Fruit fly (Drosophila melanogaster) whole organism, embryonic: Measurements from ENCODE around the gene Mms19.

Experiments
- Adf1 ChIP-seq: fragments of 200-800 bp; sonication (Bioruptor generic); IDR thresholded peaks from 2 replicates; pipeline ENCODE4 v1.3.6; 2022; ENCODE audit warnings: missing biosample characterization, missing genetic modification characterization
- Antp ChIP-seq: fragments of 200-800 bp; sonication (Bioruptor generic); optimal IDR thresholded peaks from 3 replicates; lab custom pipeline; 2016; ENCODE audit warnings: missing biosample characterization, missing genetic modification characterization
- Atf6 ChIP-seq: fragments of 200-800 bp; sonication (Bioruptor generic); IDR thresholded peaks from 2 replicates; pipeline ENCODE4 v1.3.6; 2022; ENCODE audit warnings: missing biosample characterization, missing genetic modification characterization
- Bdp1 ChIP-seq: fragments of 200-800 bp; sonication (Bioruptor generic); optimal IDR thresholded peaks from 3 replicates; lab custom pipeline; 2016; ENCODE audit warnings: missing biosample characterization, missing genetic modification characterization
- CG11247 ChIP-seq: fragments of 200-800 bp; sonication (Bioruptor generic); IDR thresholded peaks from 2 replicates; pipeline ENCODE4 v1.3.6; 2022; ENCODE audit warnings: missing biosample characterization, missing genetic modification characterization
- CG2120 ChIP-seq: fragments of 200-800 bp; sonication (Bioruptor generic); optimal IDR thresholded peaks from 3 replicates; lab custom pipeline; 2016; ENCODE audit warnings: missing biosample characterization, missing genetic modification characterization
- CG3065 ChIP-seq: fragments of 200-800 bp; sonication (Bioruptor generic); optimal IDR thresholded peaks from 2 replicates; lab custom pipeline; 2016; ENCODE audit warnings: missing biosample characterization, missing genetic modification characterization
- CG32767 ChIP-seq: fragments of 200-800 bp; sonication (Bioruptor generic); IDR thresholded peaks from 2 replicates; pipeline ENCODE4 v1.3.6; 2022; ENCODE audit warnings: missing biosample characterization, missing genetic modification characterization
- CG34422 ChIP-seq: fragments of 200-800 bp; sonication (Bioruptor generic); IDR thresholded peaks from 3 replicates; pipeline ENCODE4 v1.3.6; 2022; ENCODE audit warnings: missing biosample characterization, missing genetic modification characterization
- CG6175 ChIP-seq: fragments of 200-800 bp; sonication (Bioruptor generic); IDR thresholded peaks from 3 replicates; pipeline ENCODE4 v1.3.6; 2022; ENCODE audit warnings: missing biosample characterization, missing genetic modification characterization
- Camta ChIP-seq: fragments of 200-800 bp; sonication (Bioruptor generic); optimal IDR thresholded peaks from 2 replicates; lab custom pipeline; 2016; ENCODE audit warnings: missing biosample characterization, missing genetic modification characterization
- Dek ChIP-seq: fragments of 200-800 bp; sonication (Bioruptor generic); optimal IDR thresholded peaks from 3 replicates; lab custom pipeline; 2019; ENCODE audit warnings: missing biosample characterization, mild to moderate bottlenecking, missing genetic modification characterization, moderate library complexity
- Dref ChIP-seq: fragments of 200-800 bp; sonication (Bioruptor generic); IDR thresholded peaks from 2 replicates; pipeline ENCODE4 v1.3.6; 2022; ENCODE audit warnings: missing biosample characterization, missing genetic modification characterization
- ERR ChIP-seq: fragments of 200-800 bp; sonication (Bioruptor generic); optimal IDR thresholded peaks from 2 replicates; lab custom pipeline; 2016; ENCODE audit warnings: missing biosample characterization, missing genetic modification characterization
- Gsc ChIP-seq: fragments of 200-800 bp; sonication (Bioruptor generic); IDR thresholded peaks from 2 replicates; pipeline ENCODE4 v1.3.6; 2022; ENCODE audit warnings: missing biosample characterization, missing genetic modification characterization
- Gug ChIP-seq: fragments of 200-800 bp; sonication (Bioruptor generic); IDR thresholded peaks from 4 replicates; pipeline ENCODE4 v1.3.6; 2022; ENCODE audit warnings: missing biosample characterization, missing genetic modification characterization
- H2.0 ChIP-seq: fragments of 200-800 bp; sonication (Bioruptor generic); IDR thresholded peaks from 2 replicates; pipeline ENCODE4 v1.3.6; 2022; ENCODE audit warnings: missing biosample characterization, missing genetic modification characterization
- HLH54F ChIP-seq: fragments of 200-800 bp; sonication (Bioruptor generic); optimal IDR thresholded peaks from 3 replicates; lab custom pipeline; 2016; ENCODE audit warnings: missing biosample characterization, missing genetic modification characterization
- Lpt ChIP-seq: fragments of >200 bp; optimal IDR thresholded peaks from 2 replicates; lab custom pipeline; 2018; ENCODE audit warnings: missing biosample characterization, missing genetic modification characterization
- Mes4 ChIP-seq: fragments of 200-800 bp; sonication (Bioruptor generic); optimal IDR thresholded peaks from 2 replicates; lab custom pipeline; 2016; ENCODE audit warnings: missing biosample characterization, missing genetic modification characterization
- Myb ChIP-seq: fragments of 200-800 bp; sonication (Bioruptor generic); optimal IDR thresholded peaks from 2 replicates; lab custom pipeline; 2016; ENCODE audit warnings: missing biosample characterization, missing genetic modification characterization
- NFAT ChIP-seq: fragments of 200-800 bp; sonication (Bioruptor generic); IDR thresholded peaks from 2 replicates; pipeline ENCODE4 v1.3.6; 2022; ENCODE audit warnings: missing biosample characterization, missing genetic modification characterization
- Opbp ChIP-seq: fragments of 200-800 bp; sonication (Bioruptor generic); IDR thresholded peaks from 3 replicates; pipeline ENCODE4 v1.3.6; 2022; ENCODE audit warnings: missing biosample characterization, missing genetic modification characterization; ENCODE audit not compliant: partially characterized antibody
- Ravus ChIP-seq: fragments of 200-800 bp; sonication (Bioruptor generic); IDR thresholded peaks from 2 replicates; pipeline ENCODE4 v1.3.6; 2022; ENCODE audit warnings: missing biosample characterization, missing genetic modification characterization
- Sin3A ChIP-seq: fragments of >200 bp; optimal IDR thresholded peaks from 2 replicates; lab custom pipeline; 2018
- Taf1 ChIP-seq: fragments of 200-800 bp; sonication (Bioruptor generic); IDR thresholded peaks from 2 replicates; pipeline ENCODE4 v1.3.6; 2022; ENCODE audit warnings: missing biosample characterization, missing genetic modification characterization
- Trl ChIP-seq, 3 experiments: fragments of >200 bp in 2 of 3; fragments of 200-800 bp in 1 of 3; sonication (Bioruptor generic) in 1 of 3; optimal IDR thresholded peaks; 2 replicates in 1 of 3; 3 replicates in 2 of 3; lab custom pipeline; 2016 to 2017; ENCODE audit warnings: missing biosample characterization in 1 of 3, missing genetic modification characterization in 1 of 3
- chm ChIP-seq: fragments of 200-800 bp; sonication (Bioruptor generic); IDR thresholded peaks from 2 replicates; pipeline ENCODE4 v1.3.6; 2022; ENCODE audit warnings: missing biosample characterization, missing genetic modification characterization
- ci ChIP-seq: fragments of 200-800 bp; sonication (Bioruptor generic); IDR thresholded peaks from 3 replicates; pipeline ENCODE4 v1.3.6; 2022; ENCODE audit warnings: missing biosample characterization, missing genetic modification characterization
- crol ChIP-seq: fragments of 200-800 bp; sonication (Bioruptor generic); IDR thresholded peaks from 2 replicates; pipeline ENCODE4 v1.3.6; 2022; ENCODE audit warnings: missing biosample characterization, missing genetic modification characterization
- crp ChIP-seq, 2 experiments: fragments of 200-800 bp; sonication (Bioruptor generic); optimal IDR thresholded peaks; 2 replicates in 1 of 2; 3 replicates in 1 of 2; lab custom pipeline; 2017; ENCODE audit warnings: missing biosample characterization in 2 of 2, missing genetic modification characterization in 2 of 2, mild to moderate bottlenecking in 1 of 2, moderate library complexity in 1 of 2
- dpn ChIP-seq, 2 experiments: fragments of 200-800 bp; sonication (Bioruptor generic); optimal IDR thresholded peaks; 3 replicates each; lab custom pipeline; 2016; ENCODE audit warnings: missing biosample characterization in 2 of 2, missing genetic modification characterization in 2 of 2
- ftz-f1 ChIP-seq: fragments of 200-800 bp; sonication (Bioruptor generic); optimal IDR thresholded peaks from 2 replicates; lab custom pipeline; 2016; ENCODE audit warnings: missing biosample characterization, missing genetic modification characterization
- gcm2 ChIP-seq: fragments of 200-800 bp; sonication (Bioruptor generic); optimal IDR thresholded peaks from 2 replicates; lab custom pipeline; 2016; ENCODE audit warnings: missing biosample characterization, missing genetic modification characterization
- her ChIP-seq: fragments of 200-800 bp; sonication (Bioruptor generic); optimal IDR thresholded peaks from 2 replicates; lab custom pipeline; 2016; ENCODE audit warnings: missing biosample characterization, missing genetic modification characterization
- jigr1 ChIP-seq: fragments of 200-800 bp; sonication (Bioruptor generic); IDR thresholded peaks from 3 replicates; pipeline ENCODE4 v1.3.6; 2022; ENCODE audit warnings: missing biosample characterization, missing genetic modification characterization
- odd ChIP-seq: fragments of 200-800 bp; sonication (Bioruptor generic); optimal IDR thresholded peaks from 2 replicates; lab custom pipeline; 2017; ENCODE audit warnings: missing biosample characterization, mild to moderate bottlenecking, missing genetic modification characterization
- pfk ChIP-seq: fragments of 200-800 bp; sonication (Bioruptor generic); optimal IDR thresholded peaks from 2 replicates; lab custom pipeline; 2018; ENCODE audit warnings: missing biosample characterization, mild to moderate bottlenecking, missing genetic modification characterization, moderate library complexity
- ranshi ChIP-seq: fragments of 200-800 bp; sonication (Bioruptor generic); IDR thresholded peaks from 2 replicates; pipeline ENCODE4 v1.3.6; 2022; ENCODE audit warnings: missing biosample characterization, missing genetic modification characterization
- rib ChIP-seq: fragments of 200-800 bp; sonication (Bioruptor generic); IDR thresholded peaks from 2 replicates; pipeline ENCODE4 v1.3.6; 2022; ENCODE audit warnings: missing biosample characterization, missing genetic modification characterization
- row ChIP-seq: fragments of 200-800 bp; sonication (Bioruptor generic); IDR thresholded peaks from 3 replicates; pipeline ENCODE4 v1.3.6; 2022; ENCODE audit warnings: missing biosample characterization, missing genetic modification characterization
- sisA ChIP-seq: fragments of 200-800 bp; sonication (Bioruptor generic); IDR thresholded peaks from 2 replicates; pipeline ENCODE4 v1.3.6; 2022; ENCODE audit warnings: missing biosample characterization, missing genetic modification characterization
- slbo ChIP-seq: fragments of 200-800 bp; sonication (Bioruptor generic); IDR thresholded peaks from 2 replicates; pipeline ENCODE4 v1.3.6; 2022; ENCODE audit warnings: missing biosample characterization, missing genetic modification characterization
- stc ChIP-seq: fragments of 200-800 bp; sonication (Bioruptor generic); IDR thresholded peaks from 2 replicates; pipeline ENCODE4 v1.3.6; 2022; ENCODE audit warnings: missing biosample characterization, missing genetic modification characterization
- ttk ChIP-seq: fragments of 200-800 bp; sonication (Bioruptor generic); IDR thresholded peaks from 2 replicates; pipeline ENCODE4 v2.1.2; 2022; ENCODE audit warnings: missing biosample characterization, missing genetic modification characterization
- twi ChIP-seq: fragments of 200-800 bp; optimal IDR thresholded peaks from 2 replicates; lab custom pipeline; 2019; ENCODE audit warnings: missing biosample characterization, mild to moderate bottlenecking, missing genetic modification characterization, moderate library complexity
- unc-4 ChIP-seq: fragments of 200-800 bp; sonication (Bioruptor generic); IDR thresholded peaks from 2 replicates; pipeline ENCODE4 v1.3.6; 2022; ENCODE audit warnings: missing biosample characterization, missing genetic modification characterization; ENCODE audit not compliant: partially characterized antibody
- vvl ChIP-seq: fragments of 200-800 bp; sonication (Bioruptor generic); IDR thresholded peaks from 2 replicates; pipeline ENCODE4 v1.3.6; 2022; ENCODE audit warnings: missing biosample characterization, missing genetic modification characterization
- zen2 ChIP-seq: fragments of 200-800 bp; sonication (Bioruptor generic); IDR thresholded peaks from 3 replicates; pipeline ENCODE4 v1.3.6; 2022; ENCODE audit warnings: missing biosample characterization, missing genetic modification characterization; ENCODE audit not compliant: partially characterized antibody
- zfh1 ChIP-seq: fragments of 200-800 bp; sonication (Bioruptor generic); IDR thresholded peaks from 3 replicates; pipeline ENCODE4 v1.3.6; 2022; ENCODE audit warnings: missing biosample characterization, missing genetic modification characterization

Mms19 gene

DNA sequence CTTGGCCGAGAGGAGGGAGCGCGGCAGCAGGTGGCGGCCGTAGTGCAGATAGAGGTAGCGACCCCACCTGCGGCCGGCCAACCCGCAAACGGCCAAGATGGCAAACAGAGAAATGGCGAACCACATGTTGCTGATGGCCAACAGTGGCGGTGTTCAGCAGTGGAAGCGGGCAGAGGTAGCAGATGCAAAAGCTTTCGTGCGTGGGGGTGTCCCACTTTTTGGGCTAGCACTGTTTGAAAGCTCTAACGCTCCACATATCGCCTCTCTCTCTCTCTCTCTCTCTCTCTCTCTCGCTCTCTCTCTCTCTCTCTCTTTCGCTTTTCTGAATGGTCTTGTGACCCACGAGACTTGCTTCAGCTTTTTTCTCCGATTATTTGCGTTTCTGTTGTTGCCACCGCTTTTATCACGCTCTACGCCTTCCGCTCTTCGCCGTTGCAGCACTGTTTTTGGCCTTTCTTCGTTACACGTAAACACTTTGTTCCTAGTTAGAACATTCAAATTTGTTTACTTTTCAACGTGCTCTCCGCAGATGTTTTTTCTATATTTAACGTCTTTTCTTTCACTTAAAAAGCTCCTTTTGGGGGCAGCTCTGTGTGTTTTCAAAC, 50.5 kb downstream of the Mms19 start (continued):
- TF ChIP-seq ftz-f1 (GFP tag; lab: Kevin White, UChicago) (peak; percentile 58), CG3065 (GFP tag; lab: Kevin White, UChicago) (no peak), stc (GFP tag; lab: Robert Waterston, UW) (0 out of 2 replicates have a peak, but pooled peaks have one; percentile 30), slbo (GFP tag; lab: Robert Waterston, UW) (peak; percentile 71), ttk (GFP tag; lab: Robert Waterston, UW) (0 out of 2 replicates have a peak, but pooled peaks have one; percentile 17), pfk (GFP tag; lab: Kevin White, UChicago) (no peak), CG6175 (GFP tag; lab: Robert Waterston, UW) (0 out of 3 replicates have a peak, but pooled peaks have one; percentile 20), vvl (peak; percentile 50), Mes4 (GFP tag; lab: Kevin White, UChicago) (no peak), NFAT (peak; percentile 69), Taf1 (GFP tag; lab: Robert Waterston, UW) (peak; percentile 45; the same call in 1 of the 2 replicates), CG2120 (GFP tag; lab: Kevin White, UChicago) (peak; percentile 47), ERR (GFP tag; lab: Kevin White, UChicago) (peak; percentile 24), Antp (GFP tag; lab: Kevin White, UChicago) (peak; percentile 42), dpn (GFP tag; optimal IDR thresholded peaks at IDR 0.05; lab: Kevin White, UChicago) (peak; percentile 9 to 25), sisA (GFP tag; lab: Robert Waterston, UW) (peak; percentile 32; the same call in 1 of the 2 replicates), zfh1 (GFP tag; lab: Robert Waterston, UW) (peak; percentile 53; the same call in 1 of the 3 replicates), Dek (tag; lab: Kevin White, UChicago) (no peak), Adf1 (GFP tag; lab: Robert Waterston, UW) (peak; percentile 87), Bdp1 (GFP tag; lab: Kevin White, UChicago) (peak; percentile 3), zen2 (GFP tag; lab: Robert Waterston, UW) (peak; percentile 71; the same call in 2 of the 3 replicates), rib (GFP tag; lab: Robert Waterston, UW) (peak; percentile 82), jigr1 (GFP tag; lab: Robert Waterston, UW) (no peak), CG34422 (peak; percentile 50; the same call in 2 of the 3 replicates), Ravus (GFP tag; lab: Robert Waterston, UW) (peak; percentile 59; the same call in 1 of the 2 replicates), crp (GFP tag; optimal IDR thresholded peaks at IDR 0.05; lab: Kevin White, UChicago) (no peak), twi (tag; lab: Kevin White, UChicago) (no peak), chm (GFP tag; lab: Robert Waterston, UW) (peak; percentile 46; the same call in 1 of the 2 replicates), CG11247 (peak; percentile 66; the same call in 1 of the 2 replicates), Gug (GFP tag; lab: Robert Waterston, UW) (peak; percentile 29; the same call in 1 of the 4 replicates), row (GFP tag; lab: Robert Waterston, UW) (peak; percentile 19; the same call in 2 of the 3 replicates), H2.0 (GFP tag; lab: Robert Waterston, UW) (peak; percentile 34; the same call in 1 of the 2 replicates), Trl (optimal IDR thresholded peaks at IDR 0.05; lab: Kevin White, UChicago) (peak; percentile 88 to 100), Trl (GFP tag; optimal IDR thresholded peaks at IDR 0.05; lab: Kevin White, UChicago) (peak; percentile 62), Myb (no peak), odd (GFP tag; lab: Kevin White, UChicago) (no peak), Opbp (GFP tag; lab: Robert Waterston, UW) (0 out of 3 replicates have a peak, but pooled peaks have one; percentile 35), Sin3A (no peak), Dref (GFP tag; lab: Robert Waterston, UW) (0 out of 2 replicates have a peak, but pooled peaks have one; percentile 23), gcm2 (GFP tag; lab: Kevin White, UChicago) (peak; percentile 0), crol (peak; percentile 57; the same call in 1 of the 2 replicates), ci (GFP tag; lab: Robert Waterston, UW) (peak; percentile 75; the same call in 2 of the 3 replicates), HLH54F (peak; percentile 22), Lpt (no peak), CG32767 (0 out of 2 replicates have a peak, but pooled peaks have one; percentile 29), Camta (peak; percentile 11), unc-4 (GFP tag; lab: Robert Waterston, UW) (peak; percentile 52), Gsc (GFP tag; lab: Robert Waterston, UW) (no peak), Atf6 (GFP tag; lab: Robert Waterston, UW) (peak; percentile 47; the same call in 1 of the 2 replicates), her (GFP tag; lab: Kevin White, UChicago) (peak; percentile 27), ranshi (GFP tag; lab: Robert Waterston, UW) (peak; percentile 34; the same call in 1 of the 2 replicates)
